Worm (Caenorhabditis elegans) whole organism, L3 larva: Measurements from ENCODE around the gene sru-25.

Experiments
- aly-2 ChIP-seq: fragments of 150-350 bp; optimal IDR thresholded peaks from 2 replicates; lab custom pipeline; 2014; ENCODE audit warnings: missing biosample characterization, missing genetic modification characterization
- ama-1 ChIP-seq: fragments of 150-350 bp; optimal IDR thresholded peaks from 2 replicates; lab custom pipeline; 2018
- fkh-2 ChIP-seq: fragments of 150-350 bp; optimal IDR thresholded peaks from 2 replicates; lab custom pipeline; 2014; ENCODE audit warnings: missing biosample characterization, missing genetic modification reagents, missing genetic modification characterization
- tbx-2 ChIP-seq: sonication (generic microtip); optimal IDR thresholded peaks from 2 replicates; lab custom pipeline; 2016; ENCODE audit warnings: mild to moderate bottlenecking, missing genetic modification characterization, missing compliant biosample characterization
- zag-1 ChIP-seq: fragments of 150-350 bp; optimal IDR thresholded peaks from 2 replicates; lab custom pipeline; 2014; ENCODE audit warnings: missing biosample characterization, missing genetic modification characterization

DNA sequence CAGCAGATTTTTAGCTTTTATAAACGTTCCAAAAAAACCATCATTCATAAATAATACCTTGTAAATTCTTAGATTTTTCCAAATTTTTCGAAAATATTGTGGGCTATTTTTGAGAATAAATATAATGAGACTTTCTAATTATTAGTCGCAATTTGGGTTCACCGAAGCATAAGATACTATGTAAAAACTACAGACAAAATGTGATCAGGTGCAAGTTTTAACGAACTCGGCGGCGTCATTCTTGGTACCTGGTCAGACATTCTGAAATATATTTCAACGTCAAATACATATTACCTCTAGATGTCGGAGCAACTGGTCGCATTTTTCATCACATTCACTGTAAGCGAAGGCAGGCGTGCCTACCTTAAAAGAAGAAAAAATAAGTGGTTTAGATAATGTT, 7.9 kb upstream of the sru-25 start, which contains the start of gene srx-23:
- TF ChIP-seq fkh-2 (tag; lab: Kevin White, UChicago) (no peak), aly-2 (no peak), tbx-2 (tag; lab: Kevin White, UChicago) (no peak), ama-1 (no peak), zag-1 (tag; lab: Kevin White, UChicago) (no peak)
